Worm (Caenorhabditis elegans) whole organism, young adult: ENCODE results near the gene Y69A2AR.16.
A peak's percentile ranks its signal among the peaks of the same experiment; 100 is the strongest.

Experiments
- B0019.2 ChIP-seq: fragments of 200-800 bp; sonication (Bioruptor generic); conservative IDR thresholded peaks from 2 replicates; pipeline ENCODE4 v1.3.6; 2022; ENCODE audit warnings: missing genetic modification reagents, missing genetic modification characterization, missing compliant biosample characterization
- F22D6.2 ChIP-seq: sonication (generic microtip); optimal IDR thresholded peaks from 2 replicates; lab custom pipeline; 2016; ENCODE audit warnings: mild to moderate bottlenecking, missing genetic modification characterization, missing compliant biosample characterization
- F49E8.2 ChIP-seq: sonication (generic microtip); optimal IDR thresholded peaks from 3 replicates; lab custom pipeline; 2017; ENCODE audit warnings: missing genetic modification characterization, mild to moderate bottlenecking, missing compliant biosample characterization, antibody characterized with exemption, moderate library complexity; ENCODE audit not compliant: insufficient read depth
- K11D2.4 ChIP-seq: fragments of 200-800 bp; sonication (Bioruptor generic); IDR thresholded peaks from 2 replicates; pipeline ENCODE4 v1.3.6; 2022; ENCODE audit warnings: missing genetic modification reagents, missing genetic modification characterization, missing compliant biosample characterization
- T26A5.8 ChIP-seq: sonication (generic microtip); optimal IDR thresholded peaks from 2 replicates; lab custom pipeline; 2016; ENCODE audit warnings: missing genetic modification characterization, missing compliant biosample characterization
- Y56A3A.18 ChIP-seq: fragments of 200-800 bp; sonication (Bioruptor generic); IDR thresholded peaks from 2 replicates; pipeline ENCODE4 v1.3.6; 2022; ENCODE audit warnings: missing genetic modification reagents, missing genetic modification characterization, missing compliant biosample characterization
- Y67H2A.10 ChIP-seq: fragments of 200-800 bp; sonication (Bioruptor generic); conservative IDR thresholded peaks from 2 replicates; pipeline ENCODE4 v1.3.6; 2022; ENCODE audit warnings: missing genetic modification reagents, missing genetic modification characterization, missing compliant biosample characterization
- ZK185.1 ChIP-seq: sonication (generic microtip); optimal IDR thresholded peaks from 2 replicates; lab custom pipeline; 2016; ENCODE audit warnings: mild to moderate bottlenecking, missing genetic modification characterization, missing compliant biosample characterization; ENCODE audit not compliant: poor library complexity, severe bottlenecking
- akir-1 ChIP-seq: fragments of 200-800 bp; sonication (Bioruptor generic); optimal IDR thresholded peaks from 2 replicates; lab custom pipeline; 2018; ENCODE audit warnings: mild to moderate bottlenecking, missing genetic modification characterization, moderate library complexity, missing compliant biosample characterization
- attf-5 ChIP-seq: fragments of 200-800 bp; sonication (Bioruptor generic); optimal IDR thresholded peaks from 2 replicates; lab custom pipeline; 2018; ENCODE audit warnings: mild to moderate bottlenecking, missing genetic modification characterization, missing compliant biosample characterization
- cebp-2 ChIP-seq: fragments of 200-800 bp; sonication (Bioruptor generic); IDR thresholded peaks from 2 replicates; pipeline ENCODE4 v1.3.6; 2022; ENCODE audit warnings: missing genetic modification characterization, missing compliant biosample characterization
- ceh-58 ChIP-seq: fragments of 200-800 bp; sonication (Bioruptor generic); IDR thresholded peaks from 2 replicates; pipeline ENCODE4 v1.3.6; 2022; ENCODE audit warnings: missing genetic modification characterization, missing compliant biosample characterization
- dox-1 ChIP-seq: fragments of 200-800 bp; sonication (Bioruptor generic); IDR thresholded peaks from 2 replicates; pipeline ENCODE4 v1.3.6; 2022; ENCODE audit warnings: missing genetic modification reagents, missing genetic modification characterization, missing compliant biosample characterization
- ekl-4 ChIP-seq: fragments of 200-800 bp; sonication (Bioruptor generic); IDR thresholded peaks from 2 replicates; pipeline ENCODE4 v1.3.6; 2022; ENCODE audit warnings: missing genetic modification reagents, missing genetic modification characterization, missing compliant biosample characterization
- hmg-1.2 ChIP-seq: fragments of 200-800 bp; sonication (Bioruptor generic); IDR thresholded peaks from 2 replicates; pipeline ENCODE4 v1.3.6; 2022; ENCODE audit warnings: missing genetic modification reagents, missing genetic modification characterization, missing compliant biosample characterization
- hmg-20 ChIP-seq: fragments of 200-800 bp; sonication (Bioruptor generic); IDR thresholded peaks from 2 replicates; pipeline ENCODE4 v1.3.6; 2022; ENCODE audit warnings: missing genetic modification reagents, missing genetic modification characterization, missing compliant biosample characterization
- hsf-1 ChIP-seq: fragments of 200-800 bp; sonication (Bioruptor generic); IDR thresholded peaks from 2 replicates; pipeline ENCODE4 v1.3.6; 2022; ENCODE audit warnings: missing genetic modification reagents, missing genetic modification characterization, missing compliant biosample characterization
- let-526 ChIP-seq: fragments of 200-800 bp; sonication (Bioruptor generic); IDR thresholded peaks from 2 replicates; pipeline ENCODE4 v1.3.6; 2022; ENCODE audit warnings: missing genetic modification reagents, missing genetic modification characterization, missing compliant biosample characterization
- lin-26 ChIP-seq: fragments of 200-800 bp; sonication (Bioruptor generic); IDR thresholded peaks from 2 replicates; pipeline ENCODE4 v1.3.6; 2022; ENCODE audit warnings: missing genetic modification reagents, missing genetic modification characterization, missing compliant biosample characterization
- mcd-1 ChIP-seq: fragments of 200-800 bp; sonication (Bioruptor generic); IDR thresholded peaks from 2 replicates; pipeline ENCODE4 v1.3.6; 2022; ENCODE audit warnings: missing genetic modification reagents, missing genetic modification characterization, missing compliant biosample characterization
- mxl-1 ChIP-seq: sonication (generic microtip); optimal IDR thresholded peaks from 2 replicates; lab custom pipeline; 2016; ENCODE audit warnings: missing genetic modification characterization, missing compliant biosample characterization
- nfya-2 ChIP-seq: fragments of 200-800 bp; sonication (Bioruptor generic); IDR thresholded peaks from 2 replicates; pipeline ENCODE4 v1.3.6; 2022; ENCODE audit warnings: missing genetic modification reagents, missing genetic modification characterization, missing compliant biosample characterization
- nhr-80 ChIP-seq: sonication (generic microtip); optimal IDR thresholded peaks from 2 replicates; lab custom pipeline; 2016; ENCODE audit warnings: missing genetic modification characterization, missing compliant biosample characterization
- sdz-38 ChIP-seq: sonication (generic microtip); optimal IDR thresholded peaks from 2 replicates; lab custom pipeline; 2016; ENCODE audit warnings: missing genotype, missing genetic modification characterization, missing compliant biosample characterization
- snpc-1.3 ChIP-seq: sonication (generic microtip); optimal IDR thresholded peaks from 2 replicates; lab custom pipeline; 2017; ENCODE audit warnings: missing genetic modification characterization, mild to moderate bottlenecking, missing compliant biosample characterization, antibody characterized with exemption, moderate library complexity, missing genotype, missing genetic modification reagents; ENCODE audit not compliant: insufficient read depth
- tbx-9 ChIP-seq: sonication (generic microtip); optimal IDR thresholded peaks from 2 replicates; lab custom pipeline; 2016; ENCODE audit warnings: borderline replicate concordance, missing genetic modification characterization, inconsistent platforms, missing compliant biosample characterization
- unc-62 ChIP-seq: fragments of 150-350 bp; optimal IDR thresholded peaks from 2 replicates; lab custom pipeline; 2014; ENCODE audit warnings: missing biosample characterization, missing genetic modification reagents, missing genetic modification characterization
- zfh-2 ChIP-seq: fragments of 200-800 bp; sonication (Bioruptor generic); conservative IDR thresholded peaks from 2 replicates; pipeline ENCODE4 v1.3.6; 2022; ENCODE audit warnings: missing genetic modification reagents, missing genetic modification characterization, missing compliant biosample characterization
- zim-3 ChIP-seq: sonication (generic microtip); optimal IDR thresholded peaks from 2 replicates; lab custom pipeline; 2017; ENCODE audit warnings: mild to moderate bottlenecking, missing genetic modification characterization, moderate library complexity, missing compliant biosample characterization
- ztf-28 ChIP-seq: fragments of 200-800 bp; sonication (Bioruptor generic); IDR thresholded peaks from 2 replicates; pipeline ENCODE4 v1.3.6; 2022; ENCODE audit warnings: missing genetic modification reagents, missing genetic modification characterization, missing compliant biosample characterization

Y69A2AR.16 gene

DNA sequence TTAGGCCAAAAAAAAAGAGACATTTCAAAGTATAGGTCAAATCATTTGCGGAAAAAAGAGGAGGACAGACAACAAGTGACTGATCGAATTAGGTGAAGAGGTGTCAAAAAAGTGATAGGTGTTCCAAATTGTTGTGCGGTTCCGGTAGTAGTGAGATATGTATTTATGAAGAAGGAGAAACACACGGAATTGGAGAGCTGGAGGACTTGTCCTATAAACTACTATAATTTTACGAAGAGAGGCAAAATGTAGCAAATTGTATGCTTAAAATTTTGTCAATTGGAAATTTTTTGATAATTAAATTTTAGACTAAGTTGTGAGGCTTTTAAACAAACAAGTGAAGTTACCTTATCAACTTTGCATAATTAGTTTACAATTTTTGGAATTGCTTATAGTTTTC, 45.9 kb upstream of the Y69A2AR.16 start:
- TF ChIP-seq hmg-1.2 (GFP tag; lab: Robert Waterston, UW) (no peak), ztf-28 (no peak), sdz-38 (tag; lab: Kevin White, UChicago) (no peak), akir-1 (GFP tag; lab: Kevin White, UChicago) (no peak), F49E8.2 (tag; lab: Kevin White, UChicago) (no peak), cebp-2 (GFP tag; lab: Robert Waterston, UW) (no peak), tbx-9 (tag; lab: Kevin White, UChicago) (no peak), T26A5.8 (tag; lab: Kevin White, UChicago) (no peak), B0019.2 (no peak), zim-3 (tag; lab: Kevin White, UChicago) (no peak), hmg-20 (GFP tag; lab: Robert Waterston, UW) (no peak), snpc-1.3 (tag; lab: Kevin White, UChicago) (no peak), mcd-1 (no peak), let-526 (GFP tag; lab: Robert Waterston, UW) (no peak), nfya-2 (GFP tag; lab: Robert Waterston, UW) (no peak), ceh-58 (GFP tag; lab: Robert Waterston, UW) (no peak), dox-1 (GFP tag; lab: Robert Waterston, UW) (no peak), Y67H2A.10 (GFP tag; lab: Robert Waterston, UW) (no peak), K11D2.4 (GFP tag; lab: Robert Waterston, UW) (no peak), ZK185.1 (tag; lab: Kevin White, UChicago) (no peak)

DNA sequence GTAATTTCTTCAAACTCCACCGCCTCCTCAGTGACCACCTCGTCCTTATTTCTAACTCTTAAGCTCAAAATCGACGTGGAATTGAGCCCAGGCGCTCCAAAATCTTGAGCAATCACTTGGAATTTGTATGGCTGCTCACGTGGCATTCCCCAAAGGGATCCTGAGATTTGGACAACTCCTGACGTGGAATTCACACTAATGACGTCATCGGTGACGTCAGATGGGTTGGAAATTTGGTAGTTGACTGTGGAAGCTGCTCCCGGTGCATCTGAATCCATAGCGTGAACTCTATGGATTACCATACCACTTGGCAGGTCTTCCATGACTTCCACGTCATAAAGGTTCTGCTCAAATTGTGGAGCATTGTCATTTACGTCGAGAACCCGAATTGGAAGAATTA, 42.5 kb upstream of the Y69A2AR.16 start:
- no peak for TF ChIP-seq mxl-1 (tag; lab: Kevin White, UChicago)
- TF ChIP-seq, all 124 proteins: peak for 0

DNA sequence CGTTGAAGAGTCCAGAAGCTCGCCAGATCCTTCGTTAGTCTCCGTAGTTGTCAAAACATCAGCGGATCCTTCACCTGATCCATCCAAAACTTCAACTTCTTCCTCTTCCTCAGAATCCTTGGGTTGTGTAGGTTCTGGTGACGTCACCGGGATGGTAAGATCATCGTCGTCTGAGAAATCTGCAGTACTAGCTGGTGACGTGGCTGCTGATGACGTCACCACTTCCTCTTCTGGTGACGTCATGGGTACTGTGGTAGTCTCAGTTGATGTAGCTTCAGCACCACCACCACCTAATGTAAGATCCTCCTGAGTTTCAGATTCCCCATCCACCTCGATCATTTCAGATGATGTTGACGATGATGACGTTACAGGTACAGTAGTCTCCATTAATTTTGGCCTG, 36.2 kb upstream of the Y69A2AR.16 start:
- TF ChIP-seq akir-1 (GFP tag; lab: Kevin White, UChicago), result no peak
- no peak for TF ChIP-seq zfh-2

DNA sequence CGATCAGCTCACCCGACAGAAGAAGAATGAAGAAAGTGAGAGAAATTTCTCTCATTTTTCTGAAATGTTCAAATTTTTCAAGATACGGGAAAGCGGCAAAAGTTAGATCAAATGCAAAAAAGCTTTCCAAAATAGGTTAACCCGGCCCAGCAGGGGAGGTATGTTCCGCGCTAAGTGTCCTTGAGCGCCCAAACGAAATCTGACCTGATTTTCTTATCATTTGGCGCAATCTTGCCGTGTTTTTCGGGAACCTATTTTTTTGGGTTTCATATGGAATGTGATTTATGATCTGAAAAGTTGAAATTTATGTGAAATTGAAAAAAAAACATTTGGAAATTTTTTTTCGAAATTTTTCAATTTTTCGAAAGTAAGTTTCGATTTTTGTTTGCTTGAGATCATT, 34.3 kb upstream of the Y69A2AR.16 start, which contains the start of gene cdh-10:
cdh-10 (minus strand) TSS at position 59 of the 400 bp plus-strand sequence.
- TF ChIP-seq F22D6.2, result no peak
- TF ChIP-seq Y67H2A.10 (GFP tag; lab: Robert Waterston, UW), result no peak
- TF ChIP-seq, all 124 proteins: peak for 0

DNA sequence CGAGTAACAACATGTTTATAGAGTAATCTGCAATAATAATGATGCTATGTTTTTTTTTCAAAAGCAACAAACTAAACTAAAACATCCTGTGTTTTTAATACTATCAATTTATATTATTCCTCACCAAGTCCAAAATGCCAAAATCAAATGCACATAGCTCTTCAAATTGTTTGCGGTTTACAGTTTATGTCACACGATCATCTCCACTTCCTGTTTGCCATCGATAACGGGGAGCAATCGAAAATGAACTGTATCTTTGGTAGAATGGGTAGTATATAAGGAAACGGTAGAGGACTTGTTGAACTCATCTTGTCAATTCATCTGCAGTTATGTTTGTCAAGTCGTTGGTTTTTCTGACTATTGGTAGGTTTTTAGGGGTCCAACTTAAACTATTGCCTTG, 33.4 kb upstream of the Y69A2AR.16 start, which contains the start of gene ilys-3:
ilys-3 (plus strand) TSS at position 301 of the 400 bp plus-strand sequence.
- TF ChIP-seq attf-5, result no peak
- no peak for TF ChIP-seq ekl-4 (GFP tag; lab: Robert Waterston, UW)
- no peak for TF ChIP-seq Y56A3A.18 (GFP tag; lab: Robert Waterston, UW)
- TF ChIP-seq lin-26 (GFP tag; lab: Robert Waterston, UW), result no peak
- TF ChIP-seq hsf-1 (GFP tag; lab: Robert Waterston, UW), result no peak

DNA sequence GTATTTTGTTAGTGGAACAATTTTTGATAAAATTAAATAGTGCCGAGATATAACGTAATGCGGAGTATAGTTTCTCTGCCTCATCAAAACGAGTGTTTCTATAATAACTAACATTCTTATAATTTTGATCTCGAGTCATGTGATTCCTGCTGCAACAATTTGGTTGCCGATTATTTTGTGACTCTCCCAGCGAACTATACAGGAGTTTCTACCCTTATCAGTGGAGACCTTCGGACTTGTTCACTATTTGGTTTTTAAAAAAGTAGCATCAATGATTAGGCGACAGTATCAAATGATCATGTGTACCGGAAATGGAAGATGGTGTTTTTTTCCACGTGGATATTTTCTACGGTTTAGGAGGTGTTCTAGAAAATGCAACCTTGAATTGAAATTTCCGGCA, 31.4 kb upstream of the Y69A2AR.16 start:
- TF ChIP-seq nhr-80, result peak; percentile 64
- no peak for TF ChIP-seq unc-62 (GFP tag; lab: Kevin White, UChicago)
- TF ChIP-seq, all 124 proteins: peak for 1
